Worm (Caenorhabditis elegans) whole organism, L1 larva: ENCODE results near the gene ins-2.

Experiments used
- efl-1 ChIP-seq, 4 experiments: fragments of 150-350 bp; optimal IDR thresholded peaks in 3 of 4; peaks in 1 of 4; 1 replicate in 1 of 4; 2 replicates in 3 of 4; lab custom pipeline; 2014; ENCODE audit warnings: missing biosample characterization in 2 of 4, missing genetic modification characterization in 2 of 4, missing genetic modification reagents in 2 of 4
- mab-9 ChIP-seq: fragments of 200-800 bp; sonication (Bioruptor generic); IDR thresholded peaks from 2 replicates; pipeline ENCODE4 v1.3.6; 2022; ENCODE audit warnings: missing genetic modification reagents, missing genetic modification characterization, missing compliant biosample characterization
- nhr-11 ChIP-seq: fragments of 150-350 bp; optimal IDR thresholded peaks from 2 replicates; lab custom pipeline; 2014; ENCODE audit warnings: missing biosample characterization, missing genetic modification characterization
- skn-1 ChIP-seq: fragments of 150-350 bp; optimal IDR thresholded peaks from 2 replicates; lab custom pipeline; 2014; ENCODE audit warnings: missing biosample characterization, missing genetic modification characterization
- ztf-4 ChIP-seq: fragments of 150-350 bp; optimal IDR thresholded peaks from 2 replicates; lab custom pipeline; 2014; ENCODE audit warnings: missing biosample characterization, missing genetic modification characterization

- TF ChIP-seq mab-9 (GFP tag; lab: Robert Waterston, UW) (no peak), efl-1 (optimal IDR thresholded peaks at IDR 0.05; lab: Kevin White, UChicago) (no peak), efl-1 (GFP tag; optimal IDR thresholded peaks at IDR 0.05 in 1 of 2; lab: Kevin White, UChicago) (no peak), nhr-11 (tag; lab: Kevin White, UChicago) (no peak), skn-1 (tag; lab: Kevin White, UChicago) (no peak), ztf-4 (no peak)
These were observed 36.6 kb downstream of the ins-2 start, which contains the start of gene R12C12.9 for ce11 chrII:6024879-6025278.
